Fruit fly (Drosophila melanogaster): ENCODE measurements around the gene Myo31DF.

The Myo31DF gene

dm6 chr2L:10526953-10527584, 20.5 kb upstream of the Myo31DF start, which contains the start of gene Lip4:
TSS of gene Lip4 (plus strand) at chr2L:10527572.
- TF ChIP-seq Ets98B (GFP tag; IDR thresholded peaks at IDR 0.05): no peak; the same call in 1 of the 2 replicates
- no peak for TF ChIP-seq CG13204 (GFP tag; optimal IDR thresholded peaks at IDR 0.05)
- TF ChIP-seq CG15710 (tag; optimal IDR thresholded peaks at IDR 0.05): peak; percentile 75
- TF ChIP-seq CG8159 (tag; optimal IDR thresholded peaks at IDR 0.05): peak; percentile 78
- peak; percentile 69 for TF ChIP-seq CG9948 (tag; optimal IDR thresholded peaks at IDR 0.05)
- 0 out of 2 replicates have a peak, but pooled peaks have one; percentile 32 for TF ChIP-seq rn (GFP tag; IDR thresholded peaks at IDR 0.05)
- TF ChIP-seq Pif1B (GFP tag; optimal IDR thresholded peaks at IDR 0.05): peak; percentile 50
- no peak for TF ChIP-seq CG10348 (GFP tag; IDR thresholded peaks at IDR 0.05)
- no peak for TF ChIP-seq EcR (GFP tag; optimal IDR thresholded peaks at IDR 0.05)
- peak; percentile 63 for TF ChIP-seq CG8301 (tag; optimal IDR thresholded peaks at IDR 0.05)
- TF ChIP-seq CG17806 (tag; optimal IDR thresholded peaks at IDR 0.05): peak; percentile 71
- no peak; the same call in 1 of the 2 replicates for TF ChIP-seq CG12605 (GFP tag; IDR thresholded peaks at IDR 0.05)
- TF ChIP-seq D1 (tag; optimal IDR thresholded peaks at IDR 0.05): no peak
- TF ChIP-seq CG34367 (tag; optimal IDR thresholded peaks at IDR 0.05): peak; percentile 61
- peak; percentile 58 for TF ChIP-seq gl (tag; optimal IDR thresholded peaks at IDR 0.05)
- TF ChIP-seq Pif1A (GFP tag; optimal IDR thresholded peaks at IDR 0.05): peak; percentile 39
- peak; percentile 82; the same call in 1 of the 2 replicates for TF ChIP-seq CG32121 (GFP tag; IDR thresholded peaks at IDR 0.05)
- peak; percentile 69 for TF ChIP-seq CG14655 (GFP tag; optimal IDR thresholded peaks at IDR 0.05)
- peak; percentile 42 for TF ChIP-seq Snoo (tag; optimal IDR thresholded peaks at IDR 0.05)
- no peak; the same call in 2 of the 3 replicates for TF ChIP-seq fd96Ca (GFP tag; IDR thresholded peaks at IDR 0.05)
- TF ChIP-seq CG4496 (GFP tag; IDR thresholded peaks at IDR 0.05): no peak; the same call in 1 of the 3 replicates

- no peak for TF ChIP-seq CG13204 (GFP tag; optimal IDR thresholded peaks at IDR 0.05)
- TF ChIP-seq CG14655 (GFP tag; optimal IDR thresholded peaks at IDR 0.05): peak; percentile 41
- no peak for TF ChIP-seq Pif1B (GFP tag; optimal IDR thresholded peaks at IDR 0.05)
- peak; percentile 13 for TF ChIP-seq CG8301 (tag; optimal IDR thresholded peaks at IDR 0.05)
- TF ChIP-seq CG15710 (tag; optimal IDR thresholded peaks at IDR 0.05): peak; percentile 6
- TF ChIP-seq rn (GFP tag; IDR thresholded peaks at IDR 0.05): no peak
- no peak for TF ChIP-seq CG17806 (tag; optimal IDR thresholded peaks at IDR 0.05)
- TF ChIP-seq gl (tag; optimal IDR thresholded peaks at IDR 0.05): no peak
- TF ChIP-seq CG34367 (tag; optimal IDR thresholded peaks at IDR 0.05): no peak
- TF ChIP-seq EcR (GFP tag; optimal IDR thresholded peaks at IDR 0.05): no peak
- 0 out of 3 replicates have a peak, but pooled peaks have one; percentile 19 for TF ChIP-seq fd96Ca (GFP tag; IDR thresholded peaks at IDR 0.05)
- TF ChIP-seq D1 (tag; optimal IDR thresholded peaks at IDR 0.05): no peak
- TF ChIP-seq Snoo (tag; optimal IDR thresholded peaks at IDR 0.05): no peak
- no peak for TF ChIP-seq CG12605 (GFP tag; IDR thresholded peaks at IDR 0.05)
- TF ChIP-seq CG4496 (GFP tag; IDR thresholded peaks at IDR 0.05): 0 out of 3 replicates have a peak, but pooled peaks have one; percentile 12
- TF ChIP-seq CG8159 (tag; optimal IDR thresholded peaks at IDR 0.05): peak; percentile 28
- TF ChIP-seq CG9948 (tag; optimal IDR thresholded peaks at IDR 0.05): peak; percentile 8
- no peak for TF ChIP-seq Pif1A (GFP tag; optimal IDR thresholded peaks at IDR 0.05)
- no peak for TF ChIP-seq CG10348 (GFP tag; IDR thresholded peaks at IDR 0.05)
- TF ChIP-seq Ets98B (GFP tag; IDR thresholded peaks at IDR 0.05): no peak
- TF ChIP-seq CG32121 (GFP tag; IDR thresholded peaks at IDR 0.05): peak; percentile 23; the same call in 1 of the 2 replicates
These were observed 15.8 kb upstream of the Myo31DF start for dm6 chr2L:10522174-10522893.

DNA sequence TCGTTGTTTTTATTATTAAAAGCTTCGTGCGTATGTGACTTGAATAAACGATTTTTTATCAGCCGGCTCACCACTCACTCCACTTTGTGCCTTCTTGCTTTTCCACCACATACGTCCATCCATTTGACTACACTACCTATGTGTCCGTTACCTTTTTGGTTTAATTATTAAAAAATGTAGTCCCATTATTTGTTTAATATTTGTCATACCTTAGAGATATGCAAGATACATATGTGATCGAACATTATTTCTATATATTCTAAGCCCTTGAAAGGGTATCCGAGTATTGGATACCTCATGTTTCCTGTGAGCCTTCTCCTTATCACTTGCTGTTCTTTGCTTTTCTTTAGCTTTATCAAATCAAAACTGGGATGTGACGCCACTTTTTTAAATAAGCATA, 12.6 kb upstream of the Myo31DF start:
- TF ChIP-seq rn (GFP tag; IDR thresholded peaks at IDR 0.05) (peak; percentile 25; the same call in 1 of the 2 replicates), Ets98B (GFP tag; IDR thresholded peaks at IDR 0.05) (peak; percentile 83), Pif1A (GFP tag; optimal IDR thresholded peaks at IDR 0.05) (peak; percentile 84), CG13204 (GFP tag; optimal IDR thresholded peaks at IDR 0.05) (peak; percentile 38), CG15710 (tag; optimal IDR thresholded peaks at IDR 0.05) (peak; percentile 92), D1 (tag; optimal IDR thresholded peaks at IDR 0.05) (peak; percentile 72), CG34367 (tag; optimal IDR thresholded peaks at IDR 0.05) (peak; percentile 84), CG32121 (GFP tag; IDR thresholded peaks at IDR 0.05) (peak; percentile 74), EcR (GFP tag; optimal IDR thresholded peaks at IDR 0.05) (peak; percentile 25), CG4496 (GFP tag; IDR thresholded peaks at IDR 0.05) (peak; percentile 87), gl (tag; optimal IDR thresholded peaks at IDR 0.05) (peak; percentile 77), Pif1B (GFP tag; optimal IDR thresholded peaks at IDR 0.05) (peak; percentile 86), CG12605 (GFP tag; IDR thresholded peaks at IDR 0.05) (peak; percentile 69; the same call in 1 of the 2 replicates), CG9948 (tag; optimal IDR thresholded peaks at IDR 0.05) (peak; percentile 80), CG14655 (GFP tag; optimal IDR thresholded peaks at IDR 0.05) (peak; percentile 78), CG8301 (tag; optimal IDR thresholded peaks at IDR 0.05) (peak; percentile 75), fd96Ca (GFP tag; IDR thresholded peaks at IDR 0.05) (peak; percentile 59; the same call in 2 of the 3 replicates), CG8159 (tag; optimal IDR thresholded peaks at IDR 0.05) (peak; percentile 89), Snoo (tag; optimal IDR thresholded peaks at IDR 0.05) (peak; percentile 84), CG10348 (GFP tag; IDR thresholded peaks at IDR 0.05) (no peak), CG17806 (tag; optimal IDR thresholded peaks at IDR 0.05) (peak; percentile 88)

DNA sequence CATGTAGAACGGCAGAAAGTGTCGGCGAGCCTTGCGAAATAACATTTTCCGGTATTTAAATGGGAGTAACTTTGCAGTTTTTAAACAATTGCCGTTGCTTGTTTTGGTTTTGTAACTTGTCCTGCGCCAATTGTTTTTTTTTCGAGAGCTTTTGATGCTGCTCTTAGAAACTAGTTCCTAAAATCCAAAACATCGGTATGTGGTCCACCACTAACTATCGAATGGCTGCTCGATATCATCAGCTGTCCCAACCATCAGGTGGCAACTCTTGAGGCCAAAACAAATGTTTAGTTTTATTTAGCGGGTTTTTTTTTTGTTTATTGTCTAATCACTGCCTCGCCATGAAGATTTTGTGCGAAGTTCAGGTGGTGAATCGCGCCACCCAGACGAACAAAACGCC, 10.5 kb upstream of the Myo31DF start, which contains the start of the genes Fatp1 and Lrr47:
Gene Fatp1, minus strand, starts transcription at position 134 of the 400 bp plus-strand sequence.
Gene Lrr47, plus strand, starts transcription at position 251 of the 400 bp plus-strand sequence.
- TF ChIP-seq CG4496 (GFP tag; IDR thresholded peaks at IDR 0.05) (no peak; the same call in 2 of the 3 replicates), CG15710 (tag; optimal IDR thresholded peaks at IDR 0.05) (no peak), CG14655 (GFP tag; optimal IDR thresholded peaks at IDR 0.05) (no peak), CG17806 (tag; optimal IDR thresholded peaks at IDR 0.05) (no peak), Pif1B (GFP tag; optimal IDR thresholded peaks at IDR 0.05) (no peak), CG13204 (GFP tag; optimal IDR thresholded peaks at IDR 0.05) (no peak), CG8159 (tag; optimal IDR thresholded peaks at IDR 0.05) (peak; percentile 8), CG12605 (GFP tag; IDR thresholded peaks at IDR 0.05) (peak; percentile 9; the same call in 1 of the 2 replicates)
